Worm (Caenorhabditis elegans) whole organism, L4 larva: ENCODE measurements around the gene T19H12.3.

Experiments
- D1046.2 ChIP-seq: fragments of 200-800 bp; sonication (Bioruptor generic); IDR thresholded peaks from 2 replicates; pipeline ENCODE4 v1.3.6; 2022; ENCODE audit warnings: missing genetic modification characterization, missing compliant biosample characterization
- F37D6.2 ChIP-seq: sonication (generic microtip); optimal IDR thresholded peaks from 2 replicates; lab custom pipeline; 2016; ENCODE audit warnings: mild to moderate bottlenecking, missing genetic modification characterization, missing compliant biosample characterization
- F44E2.7 ChIP-seq: fragments of 200-800 bp; sonication (Bioruptor generic); IDR thresholded peaks from 2 replicates; pipeline ENCODE4 v2.1.2; 2022; ENCODE audit warnings: missing genetic modification characterization, missing compliant biosample characterization
- T26A8.4 ChIP-seq: fragments of 200-800 bp; sonication (Bioruptor generic); IDR thresholded peaks from 2 replicates; pipeline ENCODE4 v1.3.6; 2022; ENCODE audit warnings: missing genetic modification characterization, missing compliant biosample characterization
- Y105C5A.15 ChIP-seq: fragments of 200-800 bp; sonication (Bioruptor generic); IDR thresholded peaks from 2 replicates; pipeline ENCODE4 v1.3.6; 2022; ENCODE audit warnings: missing genetic modification characterization, missing compliant biosample characterization
- ZK546.5 ChIP-seq, 2 experiments: sonication (generic microtip); optimal IDR thresholded peaks; 2 replicates each; lab custom pipeline; 2017; ENCODE audit warnings: missing biosample characterization in 2 of 2, missing genetic modification characterization in 2 of 2
- aha-1 ChIP-seq: fragments of 150-350 bp; peaks from one replicate; lab custom pipeline; 2014; ENCODE audit warnings: missing biosample characterization, missing genetic modification characterization
- attf-4 ChIP-seq: sonication (generic microtip); optimal IDR thresholded peaks from 3 replicates; lab custom pipeline; 2017; ENCODE audit warnings: missing biosample characterization, missing genetic modification characterization
- ceh-20 ChIP-seq: fragments of 200-800 bp; sonication (Bioruptor generic); IDR thresholded peaks from 2 replicates; pipeline ENCODE4 v1.3.6; 2022; ENCODE audit warnings: missing genetic modification reagents, missing genetic modification characterization, missing compliant biosample characterization
- ceh-28 ChIP-seq: fragments of 150-350 bp; optimal IDR thresholded peaks from 2 replicates; lab custom pipeline; 2014; ENCODE audit warnings: missing biosample characterization, missing genetic modification reagents, missing genetic modification characterization
- ceh-44 ChIP-seq: fragments of 200-800 bp; sonication (Bioruptor generic); IDR thresholded peaks from 2 replicates; pipeline ENCODE4 v1.3.6; 2022; ENCODE audit warnings: missing genetic modification reagents, missing genetic modification characterization, missing compliant biosample characterization
- ceh-62 ChIP-seq: sonication (generic microtip); optimal IDR thresholded peaks from 2 replicates; lab custom pipeline; 2017; ENCODE audit warnings: missing biosample characterization, missing genetic modification characterization
- ceh-82 ChIP-seq: sonication (generic microtip); optimal IDR thresholded peaks from 2 replicates; lab custom pipeline; 2017; ENCODE audit warnings: missing biosample characterization, missing genetic modification characterization
- daf-12 ChIP-seq: fragments of 150-350 bp; optimal IDR thresholded peaks from 2 replicates; lab custom pipeline; 2014; ENCODE audit warnings: missing biosample characterization, missing genetic modification reagents, missing genetic modification characterization
- dmd-8 ChIP-seq: fragments of 200-800 bp; sonication (Bioruptor generic); IDR thresholded peaks from 2 replicates; pipeline ENCODE4 v1.3.6; 2022; ENCODE audit warnings: missing genetic modification characterization, missing compliant biosample characterization
- dmd-9 ChIP-seq: fragments of 200-800 bp; sonication (Bioruptor generic); IDR thresholded peaks from 2 replicates; pipeline ENCODE4 v1.3.6; 2022; ENCODE audit warnings: missing genetic modification reagents, missing genetic modification characterization, missing compliant biosample characterization
- duxl-1 ChIP-seq: sonication (generic microtip); optimal IDR thresholded peaks from 2 replicates; lab custom pipeline; 2016; ENCODE audit warnings: mild to moderate bottlenecking, missing genetic modification characterization, moderate library complexity, missing compliant biosample characterization; ENCODE audit not compliant: poor library complexity
- egl-27 ChIP-seq: sonication (generic microtip); optimal IDR thresholded peaks from 3 replicates; lab custom pipeline; 2017; ENCODE audit warnings: missing biosample characterization, missing genetic modification reagents, missing genetic modification characterization
- egl-43 ChIP-seq: fragments of 200-800 bp; sonication (Bioruptor generic); IDR thresholded peaks from 2 replicates; pipeline ENCODE4 v1.3.6; 2022; ENCODE audit warnings: missing genetic modification reagents, missing genetic modification characterization, missing compliant biosample characterization
- fkh-10 ChIP-seq: fragments of 150-350 bp; optimal IDR thresholded peaks from 2 replicates; lab custom pipeline; 2014; ENCODE audit warnings: missing biosample characterization, missing genetic modification reagents, missing genetic modification characterization
- gei-8 ChIP-seq: fragments of 200-800 bp; sonication (Bioruptor generic); optimal IDR thresholded peaks from 2 replicates; lab custom pipeline; 2018; ENCODE audit warnings: mild to moderate bottlenecking, missing genetic modification characterization, missing compliant biosample characterization
- lin-1 ChIP-seq: fragments of 200-800 bp; sonication (Bioruptor generic); IDR thresholded peaks from 2 replicates; pipeline ENCODE4 v1.3.6; 2022; ENCODE audit warnings: missing genetic modification reagents, missing genetic modification characterization, missing compliant biosample characterization
- lin-15B ChIP-seq: fragments of 150-350 bp; sonication (generic microtip); optimal IDR thresholded peaks from 3 replicates; lab custom pipeline; 2014; ENCODE audit warnings: missing biosample characterization, missing genetic modification characterization
- nhr-102 ChIP-seq: sonication (generic microtip); optimal IDR thresholded peaks from 2 replicates; lab custom pipeline; 2016; ENCODE audit warnings: mild to moderate bottlenecking, missing genetic modification characterization, moderate library complexity, missing compliant biosample characterization
- nhr-11 ChIP-seq: fragments of 150-350 bp; optimal IDR thresholded peaks from 2 replicates; lab custom pipeline; 2014; ENCODE audit warnings: missing biosample characterization, missing genetic modification characterization
- nhr-111 ChIP-seq: fragments of 200-800 bp; sonication (Bioruptor generic); optimal IDR thresholded peaks from 2 replicates; lab custom pipeline; 2018; ENCODE audit warnings: mild to moderate bottlenecking, missing genetic modification characterization, missing compliant biosample characterization
- nhr-76 ChIP-seq: fragments of 150-350 bp; optimal IDR thresholded peaks from 2 replicates; lab custom pipeline; 2014; ENCODE audit warnings: missing biosample characterization, missing genetic modification characterization
- pha-4 ChIP-seq, 2 experiments: fragments of 150-350 bp in 1 of 2; fragments of 200-800 bp in 1 of 2; sonication (Bioruptor generic) in 1 of 2; IDR thresholded peaks in 1 of 2; optimal IDR thresholded peaks in 1 of 2; 2 replicates each; pipeline versions ENCODE4 v1.3.6 to Lab custom; 2014 to 2022; ENCODE audit warnings: missing genetic modification characterization in 2 of 2, missing genetic modification reagents in 2 of 2, missing biosample characterization in 1 of 2, missing compliant biosample characterization in 1 of 2
- php-3 ChIP-seq: fragments of 200-800 bp; sonication (Bioruptor generic); IDR thresholded peaks from 2 replicates; pipeline ENCODE4 v1.3.6; 2022; ENCODE audit warnings: missing genetic modification reagents, missing genetic modification characterization, missing compliant biosample characterization
- pqm-1 ChIP-seq: sonication (generic microtip); optimal IDR thresholded peaks from 2 replicates; lab custom pipeline; 2017; ENCODE audit warnings: missing biosample characterization, missing genetic modification characterization
- set-16 ChIP-seq: fragments of 200-800 bp; sonication (Bioruptor generic); IDR thresholded peaks from 2 replicates; pipeline ENCODE4 v1.3.6; 2022; ENCODE audit warnings: missing genetic modification reagents, missing genetic modification characterization, missing compliant biosample characterization
- snpc-1.2 ChIP-seq: fragments of 200-800 bp; sonication (Bioruptor generic); IDR thresholded peaks from 2 replicates; pipeline ENCODE4 v1.3.6; 2022; ENCODE audit warnings: missing genetic modification reagents, missing genetic modification characterization, missing compliant biosample characterization
- snpc-4 ChIP-seq: fragments of 150-350 bp; optimal IDR thresholded peaks from 2 replicates; lab custom pipeline; 2014; ENCODE audit warnings: missing biosample characterization, missing genetic modification characterization
- spr-1 ChIP-seq: sonication (generic microtip); optimal IDR thresholded peaks from 2 replicates; lab custom pipeline; 2016; ENCODE audit warnings: mild to moderate bottlenecking, missing genetic modification characterization, missing compliant biosample characterization
- tag-97 ChIP-seq: fragments of 200-800 bp; sonication (Bioruptor generic); IDR thresholded peaks from 2 replicates; pipeline ENCODE4 v1.3.6; 2022; ENCODE audit warnings: missing genetic modification characterization, missing compliant biosample characterization
- zfp-3 ChIP-seq: fragments of 200-800 bp; sonication (Bioruptor generic); conservative IDR thresholded peaks from 2 replicates; pipeline ENCODE4 v1.3.6; 2022; ENCODE audit warnings: missing genetic modification reagents, missing genetic modification characterization, missing compliant biosample characterization
- ztf-7 ChIP-seq: fragments of 150-350 bp; optimal IDR thresholded peaks from 2 replicates; lab custom pipeline; 2014; ENCODE audit warnings: missing biosample characterization, missing genetic modification characterization

Gene T19H12.3

DNA sequence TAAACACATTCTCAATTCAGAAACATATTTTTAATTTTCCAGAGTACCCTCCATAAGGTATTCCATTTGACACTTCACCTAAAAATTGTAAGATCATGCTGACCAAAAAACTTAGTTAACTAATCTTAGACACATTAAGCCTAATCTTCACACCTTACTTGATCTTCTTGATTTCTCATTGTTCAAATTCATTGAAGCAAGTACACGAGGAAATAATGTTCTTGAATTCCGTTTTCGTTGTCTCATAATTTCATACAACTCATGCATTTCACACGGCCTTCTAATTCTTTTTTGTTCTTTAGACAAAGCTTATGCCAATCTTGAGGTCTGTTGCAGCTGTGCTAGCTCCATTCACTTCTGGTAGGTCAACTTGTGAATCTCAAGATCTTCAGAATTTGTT is 13.5 kb upstream of the T19H12.3 start, which contains the start of gene srd-33:
srd-33 (plus strand) TSS at position 301 of the 400 bp plus-strand sequence.
- TF ChIP-seq dmd-9 (GFP tag; lab: Robert Waterston, UW): no peak
- no peak for TF ChIP-seq nhr-102 (tag; lab: Kevin White, UChicago)
- no peak for TF ChIP-seq dmd-8 (GFP tag; lab: Robert Waterston, UW)
- no peak for TF ChIP-seq lin-15B
- no peak for TF ChIP-seq duxl-1 (tag; lab: Kevin White, UChicago)

DNA sequence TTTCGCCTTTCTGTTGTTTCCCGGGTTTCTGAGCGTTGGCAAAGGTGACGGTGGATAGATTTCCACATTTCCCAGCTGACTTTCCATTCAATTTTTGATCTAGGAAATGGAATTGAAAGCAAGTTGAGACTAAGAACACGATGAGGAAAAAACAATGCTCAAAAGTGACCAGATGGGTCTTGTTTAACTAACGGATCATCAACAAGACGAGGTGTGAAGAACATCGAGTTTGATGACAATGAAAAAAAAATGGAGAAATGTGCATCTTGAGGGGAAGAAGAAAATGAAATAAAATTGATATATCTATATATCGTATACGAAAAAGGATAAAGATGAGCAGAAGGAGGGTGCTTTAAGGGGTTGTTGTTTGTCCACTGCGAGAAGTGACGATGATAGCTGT is 7.9 kb upstream of the T19H12.3 start, which contains the start of gene T19H12.6:
T19H12.6 (minus strand) TSS at position 101 of the 400 bp plus-strand sequence.
- TF ChIP-seq lin-15B: no peak
- no peak for TF ChIP-seq pqm-1 (tag; lab: Kevin White, UChicago)
- no peak for TF ChIP-seq ZK546.5 (tag; optimal IDR thresholded peaks at IDR 0.05; lab: Kevin White, UChicago)
- TF ChIP-seq D1046.2 (GFP tag; lab: Robert Waterston, UW): no peak
- no peak for TF ChIP-seq nhr-102 (tag; lab: Kevin White, UChicago)
- no peak for TF ChIP-seq lin-1 (GFP tag; lab: Robert Waterston, UW)
- TF ChIP-seq egl-43 (GFP tag; lab: Robert Waterston, UW): no peak
- TF ChIP-seq F37D6.2 (tag; lab: Kevin White, UChicago): no peak
- TF ChIP-seq ztf-7 (tag; lab: Kevin White, UChicago): no peak
- TF ChIP-seq tag-97 (GFP tag; lab: Robert Waterston, UW): no peak
- TF ChIP-seq nhr-76 (tag; lab: Kevin White, UChicago): no peak
- no peak for TF ChIP-seq F44E2.7 (GFP tag; lab: Robert Waterston, UW)
- no peak for TF ChIP-seq pha-4 (GFP tag; IDR thresholded peaks at IDR 0.05; lab: Robert Waterston, UW)
- TF ChIP-seq pha-4 (tag; optimal IDR thresholded peaks at IDR 0.05; lab: Kevin White, UChicago): no peak
- TF ChIP-seq aha-1 (tag; lab: Kevin White, UChicago): no peak

DNA sequence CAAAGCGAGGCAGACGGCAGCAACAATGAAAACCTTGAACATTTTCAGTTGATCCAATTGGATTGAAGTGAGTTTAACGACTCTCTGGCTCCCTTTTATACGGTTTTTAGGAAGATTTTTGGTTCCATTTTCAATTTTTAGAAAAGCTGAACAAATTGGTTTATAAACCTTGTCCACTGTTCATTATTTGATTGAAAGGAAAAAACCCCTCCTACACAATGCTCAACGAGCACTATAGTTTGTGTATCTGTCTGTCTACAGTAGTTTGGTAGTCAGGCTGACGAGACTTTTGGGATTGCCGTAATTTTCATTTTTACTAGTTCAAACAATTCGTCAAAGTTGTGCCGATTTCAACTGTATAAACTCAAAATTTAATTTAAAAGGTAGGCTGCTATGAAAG is 6.2 kb upstream of the T19H12.3 start, which contains the start of gene T19H12.15:
T19H12.15 (minus strand) TSS at position 101 of the 400 bp plus-strand sequence.
- no peak for TF ChIP-seq ztf-7 (tag; lab: Kevin White, UChicago)
- TF ChIP-seq snpc-4 (tag; lab: Kevin White, UChicago): no peak
- no peak for TF ChIP-seq spr-1 (tag; lab: Kevin White, UChicago)
- no peak for TF ChIP-seq daf-12
- TF ChIP-seq snpc-1.2 (GFP tag; lab: Robert Waterston, UW): no peak
- no peak for TF ChIP-seq T26A8.4
- no peak for TF ChIP-seq php-3 (GFP tag; lab: Robert Waterston, UW)
- TF ChIP-seq fkh-10: no peak
- no peak for TF ChIP-seq ceh-20 (GFP tag; lab: Robert Waterston, UW)
- TF ChIP-seq ceh-44 (GFP tag; lab: Robert Waterston, UW): no peak
- no peak for TF ChIP-seq egl-27 (tag; lab: Kevin White, UChicago)
- TF ChIP-seq Y105C5A.15 (GFP tag; lab: Robert Waterston, UW): no peak
- no peak for TF ChIP-seq attf-4
- no peak for TF ChIP-seq ceh-28

DNA sequence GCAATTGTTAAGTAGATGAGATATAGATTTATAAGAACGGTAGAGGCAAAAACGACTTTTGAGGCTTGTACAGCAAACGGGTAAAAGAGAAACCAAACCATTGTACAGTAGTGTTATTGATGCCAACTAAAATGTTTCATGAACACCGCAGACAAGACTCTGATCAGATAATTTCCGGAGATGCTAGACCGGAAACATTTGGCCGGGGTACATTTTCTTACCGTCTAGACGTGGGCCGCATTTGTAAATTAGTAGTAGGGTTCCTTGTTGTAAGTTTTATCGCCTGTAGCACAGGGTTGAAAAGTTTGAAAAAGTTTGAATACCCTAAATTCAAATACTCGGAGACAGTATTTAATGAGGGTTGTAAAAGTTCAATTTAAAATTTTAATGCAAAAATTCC is 4.1 kb upstream of the T19H12.3 start, which contains the start of gene str-32:
str-32 (minus strand) TSS at position 101 of the 400 bp plus-strand sequence.
- TF ChIP-seq nhr-111 (no peak), zfp-3 (no peak), gei-8 (GFP tag; lab: Kevin White, UChicago) (no peak), fkh-10 (no peak), nhr-11 (tag; lab: Kevin White, UChicago) (no peak), ceh-82 (tag; lab: Kevin White, UChicago) (no peak), ceh-62 (no peak), set-16 (GFP tag; lab: Robert Waterston, UW) (no peak)
